Fruit fly (Drosophila melanogaster) whole organism, embryonic: ENCODE data around the gene CG14286.
A peak's percentile ranks its signal among the peaks of the same experiment; 100 is the strongest.

Experiments used
- Atf-2 ChIP-seq: fragments of 200-800 bp; sonication (Bioruptor generic); optimal IDR thresholded peaks from 2 replicates; lab custom pipeline; 2016; ENCODE audit warnings: missing biosample characterization, missing genetic modification characterization
- Atf3 ChIP-seq: fragments of 200-800 bp; sonication (Bioruptor generic); optimal IDR thresholded peaks from 3 replicates; lab custom pipeline; 2016; ENCODE audit warnings: missing biosample characterization, missing genetic modification characterization
- Atf6 ChIP-seq: fragments of 200-800 bp; sonication (Bioruptor generic); IDR thresholded peaks from 2 replicates; pipeline ENCODE4 v1.3.6; 2022; ENCODE audit warnings: missing biosample characterization, missing genetic modification characterization
- Bgb ChIP-seq: fragments of 200-800 bp; sonication (Bioruptor generic); IDR thresholded peaks from 2 replicates; pipeline ENCODE4 v1.3.6; 2022; ENCODE audit warnings: missing biosample characterization, missing genetic modification characterization; ENCODE audit not compliant: partially characterized antibody
- Blimp-1 ChIP-seq: fragments of 200-800 bp; sonication (Bioruptor generic); optimal IDR thresholded peaks from 3 replicates; lab custom pipeline; 2018; ENCODE audit warnings: missing biosample characterization, missing genetic modification characterization, mild to moderate bottlenecking, moderate library complexity, missing genetic modification reagents
- CG10267 ChIP-seq: fragments of 200-800 bp; sonication (Bioruptor generic); optimal IDR thresholded peaks from 2 replicates; lab custom pipeline; 2018; ENCODE audit warnings: missing biosample characterization, mild to moderate bottlenecking, missing genetic modification characterization, moderate library complexity
- CG10543 ChIP-seq: fragments of 200-800 bp; sonication (Bioruptor generic); optimal IDR thresholded peaks from 3 replicates; lab custom pipeline; 2017; ENCODE audit warnings: missing biosample characterization, mild to moderate bottlenecking, missing genetic modification characterization, moderate library complexity
- CG13424 ChIP-seq: fragments of 200-800 bp; sonication (Bioruptor generic); optimal IDR thresholded peaks from 2 replicates; lab custom pipeline; 2019; ENCODE audit warnings: missing biosample characterization, mild to moderate bottlenecking, missing genetic modification characterization, moderate library complexity
- CG13775 ChIP-seq: fragments of 200-800 bp; sonication (Bioruptor generic); optimal IDR thresholded peaks from 3 replicates; lab custom pipeline; 2017; ENCODE audit warnings: missing biosample characterization, mild to moderate bottlenecking, missing genetic modification characterization
- CG15514 ChIP-seq: fragments of 200-800 bp; sonication (Bioruptor generic); optimal IDR thresholded peaks from 3 replicates; lab custom pipeline; 2017; ENCODE audit warnings: missing biosample characterization, missing genetic modification characterization, mild to moderate bottlenecking, moderate library complexity, missing genetic modification reagents
- CG17359 ChIP-seq: fragments of 200-800 bp; sonication (Bioruptor generic); optimal IDR thresholded peaks from 3 replicates; lab custom pipeline; 2018; ENCODE audit warnings: missing biosample characterization, mild to moderate bottlenecking, missing genetic modification characterization, moderate library complexity
- CG17361 ChIP-seq: fragments of 200-800 bp; sonication (Bioruptor generic); IDR thresholded peaks from 3 replicates; pipeline ENCODE4 v1.3.6; 2022; ENCODE audit warnings: missing biosample characterization, missing genetic modification characterization
- CG2120 ChIP-seq: fragments of 200-800 bp; sonication (Bioruptor generic); optimal IDR thresholded peaks from 3 replicates; lab custom pipeline; 2016; ENCODE audit warnings: missing biosample characterization, missing genetic modification characterization
- CG2889 ChIP-seq: fragments of 200-800 bp; sonication (Bioruptor generic); IDR thresholded peaks from 3 replicates; pipeline ENCODE4 v1.3.6; 2022; ENCODE audit warnings: missing biosample characterization, missing genetic modification characterization
- CG3407 ChIP-seq: fragments of 200-800 bp; sonication (Bioruptor generic); optimal IDR thresholded peaks from 2 replicates; lab custom pipeline; 2018; ENCODE audit warnings: missing biosample characterization, mild to moderate bottlenecking, missing genetic modification characterization
- CG4404 ChIP-seq: fragments of 200-800 bp; sonication (Bioruptor generic); IDR thresholded peaks from 2 replicates; pipeline ENCODE4 v1.3.6; 2022; ENCODE audit warnings: missing biosample characterization, missing genetic modification characterization
- CG7963 ChIP-seq: fragments of 200-800 bp; sonication (Bioruptor generic); IDR thresholded peaks from 3 replicates; pipeline ENCODE4 v1.3.6; 2022; ENCODE audit warnings: missing biosample characterization, missing genetic modification characterization; ENCODE audit not compliant: partially characterized antibody
- CG8290 ChIP-seq, 3 experiments: fragments of 200-800 bp; sonication (Bioruptor generic); optimal IDR thresholded peaks; 2 replicates each; lab custom pipeline; 2016 to 2019; ENCODE audit warnings: missing biosample characterization in 3 of 3, missing genetic modification characterization in 3 of 3, mild to moderate bottlenecking in 2 of 3, moderate library complexity in 1 of 3
- D19A ChIP-seq: fragments of 200-800 bp; optimal IDR thresholded peaks from 3 replicates; lab custom pipeline; 2019; ENCODE audit warnings: missing biosample characterization, mild to moderate bottlenecking, missing genetic modification characterization, moderate library complexity
- Dll ChIP-seq: fragments of 200-800 bp; sonication (Bioruptor generic); IDR thresholded peaks from 4 replicates; pipeline ENCODE4 v1.3.6; 2022; ENCODE audit warnings: missing biosample characterization, missing genetic modification characterization; ENCODE audit not compliant: partially characterized antibody
- Elba2 ChIP-seq: fragments of 200-800 bp; sonication (Bioruptor generic); optimal IDR thresholded peaks from 3 replicates; lab custom pipeline; 2016; ENCODE audit warnings: missing biosample characterization, missing genetic modification characterization
- Hmx ChIP-seq: fragments of 200-800 bp; sonication (Bioruptor generic); optimal IDR thresholded peaks from 2 replicates; lab custom pipeline; 2016; ENCODE audit warnings: missing biosample characterization, missing genetic modification characterization
- Hr51 ChIP-seq, 2 experiments: fragments of 200-800 bp; sonication (Bioruptor generic); optimal IDR thresholded peaks; 2 replicates in 1 of 2; 3 replicates in 1 of 2; lab custom pipeline; 2016 to 2018; ENCODE audit warnings: missing biosample characterization in 2 of 2, missing genetic modification characterization in 2 of 2, mild to moderate bottlenecking in 1 of 2, moderate library complexity in 1 of 2
- Max ChIP-seq: fragments of 200-800 bp; sonication (Bioruptor generic); optimal IDR thresholded peaks from 2 replicates; lab custom pipeline; 2016; ENCODE audit warnings: missing biosample characterization, mild to moderate bottlenecking, missing genetic modification characterization
- NC2α ChIP-seq: fragments of 200-800 bp; sonication (Bioruptor generic); optimal IDR thresholded peaks from 2 replicates; lab custom pipeline; 2016; ENCODE audit warnings: missing biosample characterization, missing genetic modification characterization
- Neu2 ChIP-seq: fragments of 200-800 bp; sonication (Bioruptor generic); optimal IDR thresholded peaks from 3 replicates; lab custom pipeline; 2016; ENCODE audit warnings: missing biosample characterization, missing genetic modification characterization, borderline replicate concordance
- Opbp ChIP-seq: fragments of 200-800 bp; sonication (Bioruptor generic); IDR thresholded peaks from 3 replicates; pipeline ENCODE4 v1.3.6; 2022; ENCODE audit warnings: missing biosample characterization, missing genetic modification characterization; ENCODE audit not compliant: partially characterized antibody
- Poxn ChIP-seq: fragments of 200-800 bp; sonication (Bioruptor generic); IDR thresholded peaks from 2 replicates; pipeline ENCODE4 v1.3.6; 2022; ENCODE audit warnings: missing biosample characterization, missing genetic modification characterization
- Rx ChIP-seq: fragments of 200-800 bp; sonication (Bioruptor generic); IDR thresholded peaks from 2 replicates; pipeline ENCODE4 v1.3.6; 2022; ENCODE audit warnings: missing biosample characterization, missing genetic modification characterization
- ara ChIP-seq: fragments of 200-800 bp; sonication (Bioruptor generic); IDR thresholded peaks from 2 replicates; pipeline ENCODE4 v1.3.6; 2022; ENCODE audit warnings: missing biosample characterization, missing genetic modification characterization
- ash1 ChIP-seq: fragments of 200-800 bp; sonication (Bioruptor generic); optimal IDR thresholded peaks from 2 replicates; lab custom pipeline; 2018; ENCODE audit warnings: missing biosample characterization, mild to moderate bottlenecking, missing genetic modification characterization
- btn ChIP-seq: fragments of 200-800 bp; sonication (Bioruptor generic); optimal IDR thresholded peaks from 2 replicates; lab custom pipeline; 2016; ENCODE audit warnings: missing biosample characterization, missing genetic modification characterization
- emc ChIP-seq: fragments of 200-800 bp; sonication (Bioruptor generic); optimal IDR thresholded peaks from 2 replicates; lab custom pipeline; 2016; ENCODE audit warnings: missing biosample characterization, missing genetic modification characterization
- fu2 ChIP-seq: fragments of 200-800 bp; sonication (Bioruptor generic); optimal IDR thresholded peaks from 2 replicates; lab custom pipeline; 2016; ENCODE audit warnings: missing biosample characterization, missing genetic modification characterization
- gce ChIP-seq: fragments of 200-800 bp; sonication (Bioruptor generic); IDR thresholded peaks from 3 replicates; pipeline ENCODE4 v1.3.6; 2022; ENCODE audit warnings: missing biosample characterization, missing genetic modification characterization
- her ChIP-seq: fragments of 200-800 bp; sonication (Bioruptor generic); optimal IDR thresholded peaks from 2 replicates; lab custom pipeline; 2016; ENCODE audit warnings: missing biosample characterization, missing genetic modification characterization
- kah ChIP-seq: fragments of 200-800 bp; sonication (Bioruptor generic); optimal IDR thresholded peaks from 2 replicates; lab custom pipeline; 2018; ENCODE audit warnings: missing biosample characterization, mild to moderate bottlenecking, missing genetic modification characterization
- lmd ChIP-seq: fragments of 200-800 bp; sonication (Bioruptor generic); IDR thresholded peaks from 2 replicates; pipeline ENCODE4 v1.3.6; 2022; ENCODE audit warnings: missing biosample characterization, missing genetic modification characterization
- luna ChIP-seq: fragments of 200-800 bp; sonication (Bioruptor generic); optimal IDR thresholded peaks from 2 replicates; lab custom pipeline; 2016; ENCODE audit warnings: missing biosample characterization, missing genetic modification characterization
- maf-S ChIP-seq: fragments of 200-800 bp; sonication (Bioruptor generic); optimal IDR thresholded peaks from 2 replicates; lab custom pipeline; 2016; ENCODE audit warnings: missing biosample characterization, missing genetic modification characterization
- mld ChIP-seq: fragments of 200-800 bp; sonication (Bioruptor generic); IDR thresholded peaks from 3 replicates; pipeline ENCODE4 v1.3.6; 2022; ENCODE audit warnings: missing biosample characterization, missing genetic modification characterization; ENCODE audit not compliant: partially characterized antibody
- org-1 ChIP-seq: fragments of 200-800 bp; sonication (Bioruptor generic); optimal IDR thresholded peaks from 2 replicates; lab custom pipeline; 2017; ENCODE audit warnings: missing biosample characterization, missing genetic modification characterization
- peb ChIP-seq: fragments of 200-800 bp; sonication (Bioruptor generic); IDR thresholded peaks from 2 replicates; pipeline ENCODE4 v1.3.6; 2022; ENCODE audit warnings: missing biosample characterization, missing genetic modification characterization
- pita ChIP-seq: fragments of 200-800 bp; sonication (Bioruptor generic); optimal IDR thresholded peaks from 2 replicates; lab custom pipeline; 2017; ENCODE audit warnings: missing biosample characterization, mild to moderate bottlenecking, missing genetic modification characterization
- pnt ChIP-seq: fragments of 200-800 bp; sonication (Bioruptor generic); optimal IDR thresholded peaks from 3 replicates; lab custom pipeline; 2016; ENCODE audit warnings: missing biosample characterization, missing genetic modification characterization
- pros ChIP-seq: fragments of 200-800 bp; sonication (Bioruptor generic); optimal IDR thresholded peaks from 3 replicates; lab custom pipeline; 2019; ENCODE audit warnings: missing biosample characterization, mild to moderate bottlenecking, missing genetic modification characterization, moderate library complexity
- scrt ChIP-seq: fragments of 200-800 bp; sonication (Bioruptor generic); optimal IDR thresholded peaks from 2 replicates; lab custom pipeline; 2018; ENCODE audit warnings: missing biosample characterization, mild to moderate bottlenecking, missing genetic modification characterization, moderate library complexity
- twi ChIP-seq: fragments of 200-800 bp; optimal IDR thresholded peaks from 2 replicates; lab custom pipeline; 2019; ENCODE audit warnings: missing biosample characterization, mild to moderate bottlenecking, missing genetic modification characterization, moderate library complexity
- tx ChIP-seq: fragments of 200-800 bp; sonication (Bioruptor generic); optimal IDR thresholded peaks from 2 replicates; lab custom pipeline; 2016; ENCODE audit warnings: missing biosample characterization, missing genetic modification characterization
- wek ChIP-seq: fragments of 200-800 bp; sonication (Bioruptor generic); optimal IDR thresholded peaks from 3 replicates; lab custom pipeline; 2018; ENCODE audit warnings: missing biosample characterization, mild to moderate bottlenecking, missing genetic modification characterization, moderate library complexity

Gene CG14286

DNA sequence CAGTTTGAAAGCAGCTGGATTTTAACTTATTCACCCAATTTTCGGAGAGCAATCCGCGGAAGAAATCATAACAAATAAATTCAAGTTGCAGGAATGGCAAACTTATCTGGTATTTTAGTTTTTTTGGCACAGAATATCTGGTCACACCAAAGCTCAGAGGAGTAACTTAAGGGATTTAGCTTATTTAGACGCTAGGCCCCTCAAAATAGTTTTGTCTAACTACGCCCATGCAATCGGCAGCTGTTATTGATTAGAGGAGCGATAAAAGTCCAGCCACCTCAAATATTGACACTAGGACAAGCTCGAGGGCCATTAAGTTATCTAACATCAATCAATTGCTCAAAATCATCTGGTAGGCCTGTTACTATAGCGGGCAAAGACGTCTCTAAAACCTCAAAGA, 4.9 kb downstream of the CG14286 start, which contains the start of the genes GatA and P5cr (continued):
- peak; percentile 77 for TF ChIP-seq emc (GFP tag; lab: Kevin White, UChicago)
- peak; percentile 82 for TF ChIP-seq CG13424 (tag; lab: Kevin White, UChicago)
- TF ChIP-seq btn, result no peak
- no peak for TF ChIP-seq mld (GFP tag; lab: Robert Waterston, UW)
- no peak for TF ChIP-seq D19A (tag; lab: Kevin White, UChicago)
- TF ChIP-seq twi, result peak; percentile 32
- peak; percentile 45; the same call in 1 of the 2 replicates for TF ChIP-seq Poxn (GFP tag; lab: Robert Waterston, UW)
- no peak for TF ChIP-seq Neu2 (GFP tag; lab: Kevin White, UChicago)
- TF ChIP-seq ash1 (GFP tag; lab: Kevin White, UChicago), result peak; percentile 38
- TF ChIP-seq kah (GFP tag; lab: Kevin White, UChicago), result no peak
- peak; percentile 86 for TF ChIP-seq Atf6 (GFP tag; lab: Robert Waterston, UW)
- no peak for TF ChIP-seq pita (GFP tag; lab: Kevin White, UChicago)
- TF ChIP-seq CG10543 (GFP tag; lab: Kevin White, UChicago), result peak; percentile 30
- peak; percentile 39 for TF ChIP-seq CG10267
- TF ChIP-seq pnt (GFP tag; lab: Kevin White, UChicago), result peak; percentile 78
- TF ChIP-seq org-1 (GFP tag; lab: Kevin White, UChicago), result peak; percentile 34
- TF ChIP-seq Bgb (GFP tag; lab: Robert Waterston, UW), result peak; percentile 11; the same call in 1 of the 2 replicates
- no peak for TF ChIP-seq scrt (GFP tag; lab: Kevin White, UChicago)
- TF ChIP-seq tx (GFP tag; lab: Kevin White, UChicago), result peak; percentile 91
- TF ChIP-seq CG17359 (tag; lab: Kevin White, UChicago), result peak; percentile 76
- peak; percentile 74 for TF ChIP-seq Atf-2 (GFP tag; lab: Kevin White, UChicago)
- TF ChIP-seq gce (GFP tag; lab: Robert Waterston, UW), result peak; percentile 64; the same call in 2 of the 3 replicates
- peak; percentile 72 for TF ChIP-seq wek (GFP tag; lab: Kevin White, UChicago)
- TF ChIP-seq CG2120 (GFP tag; lab: Kevin White, UChicago), result peak; percentile 97
- TF ChIP-seq CG8290 (GFP tag; optimal IDR thresholded peaks at IDR 0.05; lab: Kevin White, UChicago), result no peak
- TF ChIP-seq CG8290 (tag; optimal IDR thresholded peaks at IDR 0.05; lab: Kevin White, UChicago), result peak in 1 of 2 experiments; percentile 98
- no peak for TF ChIP-seq Elba2 (GFP tag; lab: Kevin White, UChicago)
- peak; percentile 65 to 83 for TF ChIP-seq Hr51 (GFP tag; optimal IDR thresholded peaks at IDR 0.05; lab: Kevin White, UChicago)
- TF ChIP-seq ara (GFP tag; lab: Robert Waterston, UW), result peak; percentile 60
- TF ChIP-seq Blimp-1, result no peak
- no peak for TF ChIP-seq Max (GFP tag; lab: Kevin White, UChicago)
- peak; percentile 82 for TF ChIP-seq CG15514
- no peak for TF ChIP-seq CG7963 (GFP tag; lab: Robert Waterston, UW)
- TF ChIP-seq pros (GFP tag; lab: Kevin White, UChicago), result no peak
- peak; percentile 38; the same call in 1 of the 3 replicates for TF ChIP-seq CG17361 (GFP tag; lab: Robert Waterston, UW)
- TF ChIP-seq CG13775 (GFP tag; lab: Kevin White, UChicago), result peak; percentile 56
- TF ChIP-seq Hmx (GFP tag; lab: Kevin White, UChicago), result no peak
- TF ChIP-seq luna (GFP tag; lab: Kevin White, UChicago), result peak; percentile 69
- TF ChIP-seq maf-S, result peak; percentile 88
- TF ChIP-seq peb (GFP tag; lab: Robert Waterston, UW), result no peak
- peak; percentile 84; the same call in 1 of the 2 replicates for TF ChIP-seq lmd
- peak; percentile 49; the same call in 1 of the 2 replicates for TF ChIP-seq CG4404
- peak; percentile 10 for TF ChIP-seq CG3407
- TF ChIP-seq Atf3 (GFP tag; lab: Kevin White, UChicago), result peak; percentile 51
- TF ChIP-seq fu2 (GFP tag; lab: Kevin White, UChicago), result peak; percentile 92
- peak; percentile 93 for TF ChIP-seq her (GFP tag; lab: Kevin White, UChicago)
- no peak for TF ChIP-seq Opbp (GFP tag; lab: Robert Waterston, UW)
- TF ChIP-seq Rx, result peak; percentile 78
- no peak for TF ChIP-seq Dll (GFP tag; lab: Robert Waterston, UW)
- TF ChIP-seq NC2α, result no peak
- TF ChIP-seq CG2889, result peak; percentile 84
